Fruit fly (Drosophila melanogaster) whole organism, embryonic: ENCODE measurements around the gene Surf1.

ENCODE experiments used
- Bgb ChIP-seq: fragments of 200-800 bp; sonication (Bioruptor generic); IDR thresholded peaks from 2 replicates; pipeline ENCODE4 v1.3.6; 2022; ENCODE audit warnings: missing biosample characterization, missing genetic modification characterization; ENCODE audit not compliant: partially characterized antibody
- CG12071 ChIP-seq: fragments of 200-800 bp; sonication (Bioruptor generic); optimal IDR thresholded peaks from 3 replicates; lab custom pipeline; 2018; ENCODE audit warnings: missing biosample characterization, mild to moderate bottlenecking, missing genetic modification characterization
- CG12744 ChIP-seq: fragments of 200-800 bp; sonication (Bioruptor generic); optimal IDR thresholded peaks from 2 replicates; lab custom pipeline; 2016; ENCODE audit warnings: missing biosample characterization, missing genetic modification characterization
- CG13287 ChIP-seq: fragments of 200-800 bp; sonication (Bioruptor generic); IDR thresholded peaks from 2 replicates; pipeline ENCODE4 v1.3.6; 2022; ENCODE audit warnings: missing biosample characterization, missing genetic modification characterization; ENCODE audit not compliant: partially characterized antibody
- CG13624 ChIP-seq: fragments of 200-800 bp; sonication (Bioruptor generic); optimal IDR thresholded peaks from 2 replicates; lab custom pipeline; 2016; ENCODE audit warnings: missing biosample characterization, missing genetic modification characterization
- CG15011 ChIP-seq: fragments of 200-800 bp; sonication (Bioruptor generic); optimal IDR thresholded peaks from 3 replicates; lab custom pipeline; 2018; ENCODE audit warnings: missing biosample characterization, mild to moderate bottlenecking, missing genetic modification characterization
- CG1602 ChIP-seq: fragments of 200-800 bp; sonication (Bioruptor generic); optimal IDR thresholded peaks from 3 replicates; lab custom pipeline; 2016; ENCODE audit warnings: missing biosample characterization, missing genetic modification characterization
- CG16779 ChIP-seq: fragments of 200-800 bp; sonication (Bioruptor generic); IDR thresholded peaks from 2 replicates; pipeline ENCODE4 v1.3.6; 2022; ENCODE audit warnings: missing biosample characterization, missing genetic modification characterization
- CG16815 ChIP-seq: fragments of 200-800 bp; sonication (Bioruptor generic); optimal IDR thresholded peaks from 3 replicates; lab custom pipeline; 2017; ENCODE audit warnings: missing biosample characterization, mild to moderate bottlenecking, missing genetic modification characterization
- CG18599 ChIP-seq: fragments of 200-800 bp; sonication (Bioruptor generic); optimal IDR thresholded peaks from 3 replicates; lab custom pipeline; 2017; ENCODE audit warnings: missing biosample characterization, missing genetic modification characterization, mild to moderate bottlenecking, moderate library complexity, missing genetic modification reagents
- CG30431 ChIP-seq: fragments of 200-800 bp; sonication (Bioruptor generic); optimal IDR thresholded peaks from 2 replicates; lab custom pipeline; 2017; ENCODE audit warnings: missing biosample characterization, missing genetic modification characterization
- CG32772 ChIP-seq: fragments of 200-800 bp; sonication (Bioruptor generic); IDR thresholded peaks from 2 replicates; pipeline ENCODE4 v1.3.6; 2022; ENCODE audit warnings: missing biosample characterization, missing genetic modification characterization
- CG8478 ChIP-seq: fragments of >200 bp; optimal IDR thresholded peaks from 2 replicates; lab custom pipeline; 2018
- CG9609 ChIP-seq: fragments of 200-800 bp; sonication (Bioruptor generic); optimal IDR thresholded peaks from 3 replicates; lab custom pipeline; 2016; ENCODE audit warnings: missing biosample characterization, missing genetic modification characterization
- CG9797 ChIP-seq: fragments of 200-800 bp; sonication (Bioruptor generic); optimal IDR thresholded peaks from 3 replicates; lab custom pipeline; 2018; ENCODE audit warnings: missing biosample characterization, mild to moderate bottlenecking, missing genetic modification characterization
- Dll ChIP-seq: fragments of 200-800 bp; sonication (Bioruptor generic); IDR thresholded peaks from 4 replicates; pipeline ENCODE4 v1.3.6; 2022; ENCODE audit warnings: missing biosample characterization, missing genetic modification characterization; ENCODE audit not compliant: partially characterized antibody
- Drgx ChIP-seq: fragments of 200-800 bp; sonication (Bioruptor generic); IDR thresholded peaks from 2 replicates; pipeline ENCODE4 v1.3.6; 2022; ENCODE audit warnings: missing biosample characterization, missing genetic modification characterization
- MBD-R2 ChIP-seq: fragments of 200-800 bp; sonication (Bioruptor generic); IDR thresholded peaks from 2 replicates; pipeline ENCODE4 v1.3.6; 2022; ENCODE audit warnings: missing biosample characterization, missing genetic modification characterization
- MTF-1 ChIP-seq: fragments of 200-800 bp; sonication (Bioruptor generic); optimal IDR thresholded peaks from 2 replicates; lab custom pipeline; 2018; ENCODE audit warnings: missing biosample characterization, mild to moderate bottlenecking, missing genetic modification characterization, borderline replicate concordance
- NC2β ChIP-seq: fragments of 200-800 bp; sonication (Bioruptor generic); optimal IDR thresholded peaks from 2 replicates; lab custom pipeline; 2016; ENCODE audit warnings: missing biosample characterization, missing genetic modification characterization
- Opbp ChIP-seq: fragments of 200-800 bp; sonication (Bioruptor generic); IDR thresholded peaks from 3 replicates; pipeline ENCODE4 v1.3.6; 2022; ENCODE audit warnings: missing biosample characterization, missing genetic modification characterization; ENCODE audit not compliant: partially characterized antibody
- Poxn ChIP-seq: fragments of 200-800 bp; sonication (Bioruptor generic); IDR thresholded peaks from 2 replicates; pipeline ENCODE4 v1.3.6; 2022; ENCODE audit warnings: missing biosample characterization, missing genetic modification characterization
- Vsx1 ChIP-seq: fragments of 200-800 bp; sonication (Bioruptor generic); optimal IDR thresholded peaks from 2 replicates; lab custom pipeline; 2017; ENCODE audit warnings: missing biosample characterization, mild to moderate bottlenecking, missing genetic modification characterization, missing genetic modification reagents
- ap ChIP-seq: fragments of 200-800 bp; sonication (Bioruptor generic); IDR thresholded peaks from 2 replicates; pipeline ENCODE4 v1.3.6; 2022; ENCODE audit warnings: missing biosample characterization, missing genetic modification characterization
- ato ChIP-seq: fragments of 200-800 bp; sonication (Bioruptor generic); IDR thresholded peaks from 2 replicates; pipeline ENCODE4 v1.3.6; 2022; ENCODE audit warnings: missing biosample characterization, missing genetic modification characterization; ENCODE audit not compliant: partially characterized antibody
- bsh ChIP-seq, 2 experiments: fragments of 200-800 bp; sonication (Bioruptor generic); optimal IDR thresholded peaks; 2 replicates each; lab custom pipeline; 2017 to 2018; ENCODE audit warnings: mild to moderate bottlenecking in 2 of 2, missing biosample characterization in 2 of 2, missing genetic modification characterization in 2 of 2, moderate library complexity in 1 of 2
- btn ChIP-seq: fragments of 200-800 bp; sonication (Bioruptor generic); optimal IDR thresholded peaks from 2 replicates; lab custom pipeline; 2016; ENCODE audit warnings: missing biosample characterization, missing genetic modification characterization
- emc ChIP-seq: fragments of 200-800 bp; sonication (Bioruptor generic); optimal IDR thresholded peaks from 2 replicates; lab custom pipeline; 2016; ENCODE audit warnings: missing biosample characterization, missing genetic modification characterization
- ewg ChIP-seq: fragments of 200-800 bp; sonication (Bioruptor generic); optimal IDR thresholded peaks from 3 replicates; lab custom pipeline; 2017; ENCODE audit warnings: mild to moderate bottlenecking, missing biosample characterization, missing genetic modification reagents, missing genetic modification characterization
- fd3F ChIP-seq: fragments of 200-800 bp; sonication (Bioruptor generic); optimal IDR thresholded peaks from 2 replicates; lab custom pipeline; 2018; ENCODE audit warnings: missing biosample characterization, mild to moderate bottlenecking, missing genetic modification characterization, moderate library complexity
- gem ChIP-seq: fragments of 200-800 bp; sonication (Bioruptor generic); optimal IDR thresholded peaks from 2 replicates; lab custom pipeline; 2019; ENCODE audit warnings: missing biosample characterization, mild to moderate bottlenecking, missing genetic modification characterization, moderate library complexity
- grau ChIP-seq: fragments of 200-800 bp; optimal IDR thresholded peaks from 3 replicates; lab custom pipeline; 2019; ENCODE audit warnings: missing biosample characterization, mild to moderate bottlenecking, missing genetic modification characterization, moderate library complexity
- gt ChIP-seq: fragments of 200-800 bp; sonication (Bioruptor generic); IDR thresholded peaks from 2 replicates; pipeline ENCODE4 v1.3.6; 2022; ENCODE audit warnings: missing biosample characterization, missing genetic modification characterization
- knrl ChIP-seq: fragments of 200-800 bp; sonication (Bioruptor generic); IDR thresholded peaks from 3 replicates; pipeline ENCODE4 v1.3.6; 2022; ENCODE audit warnings: missing biosample characterization, missing genetic modification characterization; ENCODE audit not compliant: partially characterized antibody
- lbe ChIP-seq: fragments of 200-800 bp; sonication (Bioruptor generic); optimal IDR thresholded peaks from 2 replicates; lab custom pipeline; 2016; ENCODE audit warnings: missing biosample characterization, mild to moderate bottlenecking, missing genetic modification characterization
- lilli ChIP-seq: fragments of 200-800 bp; sonication (Bioruptor generic); optimal IDR thresholded peaks from 3 replicates; lab custom pipeline; 2016; ENCODE audit warnings: missing biosample characterization, missing genetic modification characterization
- pho ChIP-seq: fragments of 200-800 bp; sonication (Bioruptor generic); optimal IDR thresholded peaks from 2 replicates; lab custom pipeline; 2016; ENCODE audit warnings: missing biosample characterization, missing genetic modification characterization
- pita ChIP-seq: fragments of 200-800 bp; sonication (Bioruptor generic); optimal IDR thresholded peaks from 2 replicates; lab custom pipeline; 2017; ENCODE audit warnings: missing biosample characterization, mild to moderate bottlenecking, missing genetic modification characterization
- prd ChIP-seq, 3 experiments: fragments of >200 bp in 2 of 3; fragments of 200-800 bp in 1 of 3; sonication (Bioruptor generic) in 1 of 3; optimal IDR thresholded peaks in 2 of 3; IDR thresholded peaks in 1 of 3; 2 replicates in 2 of 3; 3 replicates in 1 of 3; pipeline versions ENCODE4 v1.3.6 to Lab custom; 2017 to 2022; ENCODE audit warnings: missing biosample characterization in 1 of 3, missing genetic modification characterization in 1 of 3
- pzg ChIP-seq: fragments of 200-800 bp; sonication (Bioruptor generic); optimal IDR thresholded peaks from 3 replicates; lab custom pipeline; 2018; ENCODE audit warnings: missing biosample characterization, mild to moderate bottlenecking, missing genetic modification characterization, moderate library complexity
- ranshi ChIP-seq: fragments of 200-800 bp; sonication (Bioruptor generic); IDR thresholded peaks from 2 replicates; pipeline ENCODE4 v1.3.6; 2022; ENCODE audit warnings: missing biosample characterization, missing genetic modification characterization
- run ChIP-seq: fragments of 200-800 bp; sonication (Bioruptor generic); optimal IDR thresholded peaks from 3 replicates; lab custom pipeline; 2018; ENCODE audit warnings: missing biosample characterization, mild to moderate bottlenecking, missing genetic modification characterization
- schlank ChIP-seq: fragments of 200-800 bp; sonication (Bioruptor generic); optimal IDR thresholded peaks from 2 replicates; lab custom pipeline; 2018; ENCODE audit warnings: missing biosample characterization, mild to moderate bottlenecking, missing genetic modification characterization
- so ChIP-seq: fragments of 200-800 bp; sonication (Bioruptor generic); IDR thresholded peaks from 3 replicates; pipeline ENCODE4 v1.3.6; 2022; ENCODE audit warnings: missing biosample characterization, missing genetic modification characterization
- sob ChIP-seq: fragments of 200-800 bp; sonication (Bioruptor generic); IDR thresholded peaks from 2 replicates; pipeline ENCODE4 v1.3.6; 2022; ENCODE audit warnings: missing biosample characterization, missing genetic modification characterization
- ttk ChIP-seq: fragments of 200-800 bp; sonication (Bioruptor generic); IDR thresholded peaks from 2 replicates; pipeline ENCODE4 v2.1.2; 2022; ENCODE audit warnings: missing biosample characterization, missing genetic modification characterization
- unc-4 ChIP-seq: fragments of 200-800 bp; sonication (Bioruptor generic); IDR thresholded peaks from 2 replicates; pipeline ENCODE4 v1.3.6; 2022; ENCODE audit warnings: missing biosample characterization, missing genetic modification characterization; ENCODE audit not compliant: partially characterized antibody
- wdn ChIP-seq: fragments of 200-800 bp; sonication (Bioruptor generic); IDR thresholded peaks from 2 replicates; pipeline ENCODE4 v1.3.6; 2022; ENCODE audit warnings: missing biosample characterization, missing genetic modification characterization

The Surf1 gene

DNA sequence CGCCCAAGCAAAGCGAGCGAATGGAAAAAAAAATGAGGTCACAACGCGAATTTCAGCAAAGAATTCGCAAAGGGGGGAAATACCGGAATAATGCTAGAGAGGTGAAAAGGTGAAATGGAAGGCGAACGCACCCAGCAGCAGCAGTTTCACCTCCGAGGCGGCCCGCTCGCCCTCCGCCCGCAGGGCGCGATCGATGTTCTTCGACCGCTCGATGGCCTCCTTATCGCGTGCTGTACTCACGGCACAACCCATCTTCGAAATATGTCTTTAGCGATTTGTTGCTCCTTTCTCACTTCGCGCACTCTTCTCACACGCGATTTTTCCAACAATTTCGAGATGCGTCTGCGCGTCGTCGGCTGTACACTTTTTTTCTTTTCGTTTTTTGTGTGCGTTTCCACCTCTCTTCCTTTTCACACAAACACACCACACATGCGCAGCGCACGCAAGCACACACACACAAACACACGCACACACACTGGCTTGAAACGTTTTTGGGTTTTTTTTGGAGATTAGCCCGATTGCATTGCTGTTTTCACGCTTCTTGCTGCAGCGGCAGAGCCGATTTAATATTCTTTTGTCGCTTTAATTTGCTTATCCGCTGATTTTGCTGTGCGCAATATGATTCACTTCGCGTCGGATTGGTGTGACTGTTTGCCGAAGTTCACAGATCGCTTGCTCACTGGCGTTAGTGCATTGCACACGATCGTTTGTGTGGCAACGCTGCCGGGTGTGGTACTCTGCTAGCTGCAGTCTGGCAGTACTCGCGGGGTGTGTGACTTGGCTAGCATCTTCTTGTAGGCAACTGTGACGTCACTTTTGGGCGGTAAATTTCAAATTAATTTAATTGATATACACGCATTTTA is 21.5 kb downstream of the Surf1 start, which contains the start of gene Galphai (continued):
- TF ChIP-seq pita (GFP tag; lab: Kevin White, UChicago) = peak; percentile 98
- peak; percentile 79 for TF ChIP-seq CG8478 (lab: Kevin White, UChicago)
- TF ChIP-seq ttk (GFP tag; lab: Robert Waterston, UW) = no peak
- TF ChIP-seq Poxn (GFP tag; lab: Robert Waterston, UW) = no peak
- TF ChIP-seq ato (GFP tag; lab: Robert Waterston, UW) = no peak; the same call in 1 of the 2 replicates
- no peak for TF ChIP-seq Vsx1 (GFP tag; lab: Kevin White, UChicago)
- TF ChIP-seq grau (tag; lab: Kevin White, UChicago) = peak; percentile 10
- no peak for TF ChIP-seq emc
- TF ChIP-seq CG13624 = peak; percentile 80
- TF ChIP-seq pho (GFP tag; lab: Kevin White, UChicago) = peak; percentile 46
- peak; percentile 20; the same call in 1 of the 3 replicates for TF ChIP-seq so (GFP tag; lab: Robert Waterston, UW)
- TF ChIP-seq sob (GFP tag; lab: Robert Waterston, UW) = 0 out of 2 replicates have a peak, but pooled peaks have one; percentile 47
- peak; percentile 100 for TF ChIP-seq CG9797
- no peak for TF ChIP-seq bsh (GFP tag; optimal IDR thresholded peaks at IDR 0.05; lab: Kevin White, UChicago)
- TF ChIP-seq CG18599 (GFP tag; lab: Kevin White, UChicago) = no peak
- no peak for TF ChIP-seq CG12071 (GFP tag; lab: Kevin White, UChicago)
- no peak for TF ChIP-seq Drgx (GFP tag; lab: Robert Waterston, UW)
- no peak for TF ChIP-seq CG15011
- TF ChIP-seq CG1602 (GFP tag; lab: Kevin White, UChicago) = peak; percentile 6
- TF ChIP-seq NC2β (GFP tag; lab: Kevin White, UChicago) = peak; percentile 16
- no peak for TF ChIP-seq ranshi (GFP tag; lab: Robert Waterston, UW)
- peak; percentile 67; the same call in 1 of the 3 replicates for TF ChIP-seq Opbp (GFP tag; lab: Robert Waterston, UW)
- peak; percentile 51 for TF ChIP-seq run (tag; lab: Kevin White, UChicago)
- TF ChIP-seq wdn = no peak
- peak; percentile 77 for TF ChIP-seq ewg
- no peak for TF ChIP-seq btn (GFP tag; lab: Kevin White, UChicago)
- no peak for TF ChIP-seq gem (tag; lab: Kevin White, UChicago)
- TF ChIP-seq Bgb (GFP tag; lab: Robert Waterston, UW) = peak; percentile 64; the same call in 1 of the 2 replicates
- TF ChIP-seq knrl (GFP tag; lab: Robert Waterston, UW) = peak; percentile 71
- no peak for TF ChIP-seq lbe (GFP tag; lab: Kevin White, UChicago)
- TF ChIP-seq gt = no peak
- TF ChIP-seq CG16779 (GFP tag; lab: Robert Waterston, UW) = no peak
- peak; percentile 100 for TF ChIP-seq pzg (GFP tag; lab: Kevin White, UChicago)
- TF ChIP-seq MTF-1 = no peak
- TF ChIP-seq fd3F = no peak
- TF ChIP-seq lilli (GFP tag; lab: Kevin White, UChicago) = peak; percentile 22
- no peak for TF ChIP-seq schlank (tag; lab: Kevin White, UChicago)
- TF ChIP-seq CG12744 (GFP tag; lab: Kevin White, UChicago) = peak; percentile 31
- peak; percentile 72 for TF ChIP-seq CG13287 (GFP tag; lab: Robert Waterston, UW)
- no peak for TF ChIP-seq CG30431 (GFP tag; lab: Kevin White, UChicago)
- TF ChIP-seq MBD-R2 = peak; percentile 63
- peak; percentile 41 for TF ChIP-seq unc-4 (GFP tag; lab: Robert Waterston, UW)
- no peak for TF ChIP-seq prd (optimal IDR thresholded peaks at IDR 0.05; lab: Kevin White, UChicago)
- TF ChIP-seq prd (GFP tag; IDR thresholded peaks at IDR 0.05; lab: Robert Waterston, UW) = no peak
- TF ChIP-seq ap (GFP tag; lab: Robert Waterston, UW) = no peak
- no peak for TF ChIP-seq CG16815 (GFP tag; lab: Kevin White, UChicago)
- no peak for TF ChIP-seq CG32772 (GFP tag; lab: Robert Waterston, UW)
- TF ChIP-seq CG9609 (GFP tag; lab: Kevin White, UChicago) = peak; percentile 21
- TF ChIP-seq Dll = peak; percentile 15; the same call in 1 of the 4 replicates
